Worm (Caenorhabditis elegans): ENCODE results near the gene cnb-1.

DNA sequence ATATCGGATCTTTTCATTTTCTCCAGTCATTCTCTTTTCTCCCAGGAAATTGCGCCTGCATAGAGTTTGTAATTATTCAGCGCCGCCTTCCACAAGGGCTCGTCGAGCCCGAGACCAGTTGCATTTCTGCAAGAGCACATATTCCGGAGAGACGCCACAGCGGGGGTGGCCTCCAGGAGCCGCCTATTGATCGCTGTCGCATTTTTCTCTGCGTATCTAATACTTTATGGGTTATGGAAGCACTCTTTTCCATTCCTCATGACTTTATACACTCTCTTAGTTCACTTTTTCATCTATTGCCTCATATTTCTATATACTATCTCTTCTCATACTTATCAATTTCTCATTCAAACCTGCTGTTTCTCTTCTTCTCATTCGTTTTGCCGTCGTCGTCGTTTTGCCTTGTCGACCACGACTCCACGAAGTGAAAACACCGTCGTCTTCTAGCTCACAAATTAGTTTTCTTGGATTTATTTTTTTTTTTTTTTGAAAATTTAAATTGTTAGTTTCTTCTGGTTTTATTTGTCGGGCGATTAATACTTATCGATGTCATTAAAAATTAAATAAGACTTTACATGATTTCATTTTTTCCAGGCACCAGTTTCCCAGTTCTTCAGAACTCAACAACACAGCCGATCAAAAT, at the start of gene cnb-1:
- TF ChIP-seq B0261.1 (tag; optimal IDR thresholded peaks at IDR 0.05) (no peak), mcd-1 (GFP tag; IDR thresholded peaks at IDR 0.05) (no peak; the same call in 1 of the 2 replicates), egl-18 (GFP tag; IDR thresholded peaks at IDR 0.05) (no peak), madf-10 (tag; optimal IDR thresholded peaks at IDR 0.05) (no peak), unc-62 (GFP tag; optimal IDR thresholded peaks at IDR 0.05) (no peak), him-1 (tag; optimal IDR thresholded peaks at IDR 0.05) (no peak), akir-1 (GFP tag; optimal IDR thresholded peaks at IDR 0.05) (no peak), F55B11.4 (tag; optimal IDR thresholded peaks at IDR 0.05; ENCODE audit: borderline replicate concordance, insufficient read depth) (no peak), bed-1 (GFP tag; IDR thresholded peaks at IDR 0.05) (no peak), Y79H2A.3 (GFP tag; conservative IDR thresholded peaks at IDR 0.05) (no peak), die-1 (tag; optimal IDR thresholded peaks at IDR 0.05) (no peak), Y67H2A.10 (GFP tag; conservative IDR thresholded peaks at IDR 0.05) (no peak), attf-5 (GFP tag; optimal IDR thresholded peaks at IDR 0.05) (peak; percentile 59)

Data from whole organism, young adult.